Fruit fly (Drosophila melanogaster) whole organism, embryonic: ENCODE results near the gene CG34028.

Experiments used
- Atf6 ChIP-seq: fragments of 200-800 bp; sonication (Bioruptor generic); IDR thresholded peaks from 2 replicates; pipeline ENCODE4 v1.3.6; 2022; ENCODE audit warnings: missing biosample characterization, missing genetic modification characterization
- Awh ChIP-seq: fragments of 200-800 bp; sonication (Bioruptor generic); IDR thresholded peaks from 2 replicates; pipeline ENCODE4, ENCODE4 v1.3.6; 2022; ENCODE audit warnings: missing biosample characterization, missing genetic modification characterization
- CG10321 ChIP-seq: fragments of 200-800 bp; sonication (Bioruptor generic); IDR thresholded peaks from 2 replicates; pipeline ENCODE4 v1.3.6; 2022; ENCODE audit warnings: missing biosample characterization, missing genetic modification characterization
- CG12942 ChIP-seq: fragments of 200-800 bp; sonication (Bioruptor generic); optimal IDR thresholded peaks from 3 replicates; lab custom pipeline; 2016; ENCODE audit warnings: missing biosample characterization, missing genetic modification characterization
- CG14014 ChIP-seq: fragments of 200-800 bp; sonication (Bioruptor generic); IDR thresholded peaks from 2 replicates; pipeline ENCODE4 v1.3.6; 2022; ENCODE audit warnings: missing biosample characterization, missing genetic modification characterization
- CG14710 ChIP-seq: fragments of 200-800 bp; sonication (Bioruptor generic); optimal IDR thresholded peaks from 3 replicates; lab custom pipeline; 2019; ENCODE audit warnings: missing biosample characterization, mild to moderate bottlenecking, missing genetic modification characterization, moderate library complexity
- CG14860 ChIP-seq: fragments of 200-800 bp; sonication (Bioruptor generic); IDR thresholded peaks from 3 replicates; pipeline ENCODE4 v1.3.6; 2022; ENCODE audit warnings: missing biosample characterization, missing genetic modification characterization; ENCODE audit not compliant: partially characterized antibody
- CG1792 ChIP-seq: fragments of 200-800 bp; sonication (Bioruptor generic); optimal IDR thresholded peaks from 2 replicates; lab custom pipeline; 2016; ENCODE audit warnings: missing biosample characterization, missing genetic modification characterization
- CG18011 ChIP-seq: fragments of 200-800 bp; sonication (Bioruptor generic); optimal IDR thresholded peaks from 2 replicates; lab custom pipeline; 2017; ENCODE audit warnings: missing biosample characterization, missing genetic modification characterization, mild to moderate bottlenecking, moderate library complexity, missing genotype
- CG2120 ChIP-seq: fragments of 200-800 bp; sonication (Bioruptor generic); optimal IDR thresholded peaks from 3 replicates; lab custom pipeline; 2016; ENCODE audit warnings: missing biosample characterization, missing genetic modification characterization
- CG3838 ChIP-seq: fragments of 200-800 bp; sonication (Bioruptor generic); optimal IDR thresholded peaks from 3 replicates; lab custom pipeline; 2016; ENCODE audit warnings: missing biosample characterization, missing genetic modification characterization
- CG4424 ChIP-seq: fragments of 200-800 bp; sonication (Bioruptor generic); optimal IDR thresholded peaks from 3 replicates; lab custom pipeline; 2016; ENCODE audit warnings: missing biosample characterization, missing genetic modification characterization
- CG4730 ChIP-seq: fragments of 200-800 bp; sonication (Bioruptor generic); IDR thresholded peaks from 2 replicates; pipeline ENCODE4 v1.3.6; 2022; ENCODE audit warnings: missing biosample characterization, missing genetic modification characterization
- CG6854 ChIP-seq: fragments of 200-800 bp; sonication (Bioruptor generic); optimal IDR thresholded peaks from 3 replicates; lab custom pipeline; 2017; ENCODE audit warnings: missing biosample characterization, mild to moderate bottlenecking, missing genetic modification characterization
- CG9876 ChIP-seq: fragments of 200-800 bp; sonication (Bioruptor generic); optimal IDR thresholded peaks from 2 replicates; lab custom pipeline; 2016; ENCODE audit warnings: missing biosample characterization, missing genetic modification characterization
- CHES-1-like ChIP-seq: fragments of 200-800 bp; sonication (Bioruptor generic); optimal IDR thresholded peaks from 2 replicates; lab custom pipeline; 2016; ENCODE audit warnings: missing biosample characterization, missing genetic modification characterization
- Deaf1 ChIP-seq: fragments of 200-800 bp; optimal IDR thresholded peaks from 3 replicates; lab custom pipeline; 2019; ENCODE audit warnings: missing biosample characterization, mild to moderate bottlenecking, missing genetic modification characterization, moderate library complexity
- H15 ChIP-seq: fragments of 200-800 bp; sonication (Bioruptor generic); IDR thresholded peaks from 3 replicates; pipeline ENCODE4 v1.3.6; 2022; ENCODE audit warnings: missing biosample characterization, missing genetic modification characterization
- Hey ChIP-seq: fragments of 200-800 bp; sonication (Bioruptor generic); optimal IDR thresholded peaks from 3 replicates; lab custom pipeline; 2018; ENCODE audit warnings: missing biosample characterization, mild to moderate bottlenecking, missing genetic modification characterization
- HmgZ ChIP-seq: fragments of 200-800 bp; sonication (Bioruptor generic); optimal IDR thresholded peaks from 2 replicates; lab custom pipeline; 2018; ENCODE audit warnings: missing biosample characterization, mild to moderate bottlenecking, missing genetic modification characterization
- MBD-R2 ChIP-seq: fragments of 200-800 bp; sonication (Bioruptor generic); IDR thresholded peaks from 2 replicates; pipeline ENCODE4 v1.3.6; 2022; ENCODE audit warnings: missing biosample characterization, missing genetic modification characterization
- Mes4 ChIP-seq: fragments of 200-800 bp; sonication (Bioruptor generic); optimal IDR thresholded peaks from 2 replicates; lab custom pipeline; 2016; ENCODE audit warnings: missing biosample characterization, missing genetic modification characterization
- Nf-YC ChIP-seq: fragments of 200-800 bp; optimal IDR thresholded peaks from 3 replicates; lab custom pipeline; 2019; ENCODE audit warnings: missing biosample characterization, mild to moderate bottlenecking, missing genetic modification characterization, moderate library complexity
- Ptx1 ChIP-seq: fragments of 200-800 bp; sonication (Bioruptor generic); IDR thresholded peaks from 2 replicates; pipeline ENCODE4 v1.3.6; 2022; ENCODE audit warnings: missing biosample characterization, missing genetic modification characterization
- Sox100B ChIP-seq: fragments of 200-800 bp; sonication (Bioruptor generic); optimal IDR thresholded peaks from 3 replicates; lab custom pipeline; 2018; ENCODE audit warnings: missing biosample characterization, mild to moderate bottlenecking, missing genetic modification characterization
- Xbp1 ChIP-seq: fragments of 200-800 bp; sonication (Bioruptor generic); optimal IDR thresholded peaks from 3 replicates; lab custom pipeline; 2016; ENCODE audit warnings: missing biosample characterization, mild to moderate bottlenecking, missing genetic modification characterization
- ab ChIP-seq: fragments of 200-800 bp; sonication (Bioruptor generic); optimal IDR thresholded peaks from 2 replicates; lab custom pipeline; 2016; ENCODE audit warnings: missing biosample characterization, missing genetic modification characterization
- al ChIP-seq: fragments of 200-800 bp; sonication (Bioruptor generic); IDR thresholded peaks from 2 replicates; pipeline ENCODE4 v1.3.6; 2022; ENCODE audit warnings: missing biosample characterization, missing genetic modification characterization
- bigmax ChIP-seq: fragments of 200-800 bp; sonication (Bioruptor generic); optimal IDR thresholded peaks from 2 replicates; lab custom pipeline; 2018; ENCODE audit warnings: missing biosample characterization, mild to moderate bottlenecking, missing genetic modification characterization
- crc ChIP-seq: fragments of 200-800 bp; sonication (Bioruptor generic); optimal IDR thresholded peaks from 2 replicates; lab custom pipeline; 2016; ENCODE audit warnings: missing biosample characterization, missing genetic modification characterization
- eve ChIP-seq, 2 experiments: fragments of >200 bp; optimal IDR thresholded peaks; 2 replicates each; lab custom pipeline; 2017; ENCODE audit warnings: missing biosample characterization in 2 of 2, missing genetic modification characterization in 2 of 2
- insv ChIP-seq, 2 experiments: fragments of 200-800 bp; sonication (Bioruptor generic); optimal IDR thresholded peaks; 3 replicates each; lab custom pipeline; 2016 to 2018; ENCODE audit warnings: missing biosample characterization in 2 of 2, missing genetic modification characterization in 2 of 2
- lmd ChIP-seq: fragments of 200-800 bp; sonication (Bioruptor generic); IDR thresholded peaks from 2 replicates; pipeline ENCODE4 v1.3.6; 2022; ENCODE audit warnings: missing biosample characterization, missing genetic modification characterization
- lola ChIP-seq, 3 experiments: fragments of >200 bp in 2 of 3; fragments of 200-800 bp in 1 of 3; sonication (Bioruptor generic) in 1 of 3; optimal IDR thresholded peaks; 2 replicates each; lab custom pipeline; 2017 to 2019; ENCODE audit warnings: missing biosample characterization in 3 of 3, missing genetic modification characterization in 3 of 3, mild to moderate bottlenecking in 1 of 3, moderate library complexity in 1 of 3
- nau ChIP-seq: fragments of 200-800 bp; sonication (Bioruptor generic); optimal IDR thresholded peaks from 3 replicates; lab custom pipeline; 2017; ENCODE audit warnings: missing biosample characterization, mild to moderate bottlenecking, missing genetic modification characterization, missing genetic modification reagents
- sim ChIP-seq: fragments of 200-800 bp; sonication (Bioruptor generic); IDR thresholded peaks from 2 replicates; pipeline ENCODE4 v1.3.6; 2022; ENCODE audit warnings: missing biosample characterization, missing genetic modification characterization
- sob ChIP-seq: fragments of 200-800 bp; sonication (Bioruptor generic); IDR thresholded peaks from 2 replicates; pipeline ENCODE4 v1.3.6; 2022; ENCODE audit warnings: missing biosample characterization, missing genetic modification characterization
- sqz ChIP-seq: fragments of 200-800 bp; sonication (Bioruptor generic); optimal IDR thresholded peaks from 3 replicates; lab custom pipeline; 2018; ENCODE audit warnings: missing biosample characterization, mild to moderate bottlenecking, missing genetic modification characterization
- sr ChIP-seq: fragments of 200-800 bp; sonication (Bioruptor generic); IDR thresholded peaks from 3 replicates; pipeline ENCODE4 v1.3.6; 2022; ENCODE audit warnings: missing biosample characterization, missing genetic modification characterization
- tap ChIP-seq: fragments of 200-800 bp; optimal IDR thresholded peaks from 3 replicates; lab custom pipeline; 2019; ENCODE audit warnings: missing biosample characterization, mild to moderate bottlenecking, missing genetic modification characterization, moderate library complexity
- unpg ChIP-seq: fragments of 200-800 bp; sonication (Bioruptor generic); optimal IDR thresholded peaks from 3 replicates; lab custom pipeline; 2018; ENCODE audit warnings: missing biosample characterization, mild to moderate bottlenecking, missing genetic modification characterization, moderate library complexity
- vnd ChIP-seq: fragments of 200-800 bp; sonication (Bioruptor generic); IDR thresholded peaks from 3 replicates; pipeline ENCODE4 v1.3.6; 2022; ENCODE audit warnings: missing biosample characterization, missing genetic modification characterization; ENCODE audit not compliant: partially characterized antibody
- wek ChIP-seq: fragments of 200-800 bp; sonication (Bioruptor generic); optimal IDR thresholded peaks from 3 replicates; lab custom pipeline; 2018; ENCODE audit warnings: missing biosample characterization, mild to moderate bottlenecking, missing genetic modification characterization, moderate library complexity

The CG34028 gene

DNA sequence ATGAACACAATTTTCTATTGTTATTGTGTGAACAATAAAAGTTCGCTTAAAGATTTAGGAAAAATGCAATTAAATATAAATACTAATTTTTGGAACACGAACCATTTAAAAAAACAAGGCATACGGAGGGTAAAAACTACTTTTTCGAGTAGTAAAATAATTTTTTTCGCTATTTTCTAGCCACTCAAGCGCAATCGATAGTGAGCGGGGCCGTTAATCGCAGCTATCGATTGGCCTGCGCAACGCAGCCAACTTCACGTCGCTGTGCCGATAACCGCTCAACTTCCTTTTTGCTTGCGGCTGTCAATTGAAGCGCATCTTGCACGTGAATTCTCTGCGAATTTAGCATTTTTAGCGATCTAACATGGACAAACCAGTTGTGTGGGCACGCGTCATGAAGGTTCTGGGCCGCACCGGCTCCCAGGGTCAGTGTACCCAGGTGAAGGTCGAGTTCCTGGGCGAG, 43.1 kb downstream of the CG34028 start, which contains the start of gene RpS28b (continued):
- TF ChIP-seq crc (GFP tag; lab: Kevin White, UChicago) (peak; percentile 69), sqz (GFP tag; lab: Kevin White, UChicago) (peak; percentile 89), CG1792 (GFP tag; lab: Kevin White, UChicago) (peak; percentile 87), nau (peak; percentile 90), Atf6 (GFP tag; lab: Robert Waterston, UW) (peak; percentile 80), insv (GFP tag; optimal IDR thresholded peaks at IDR 0.05; lab: Kevin White, UChicago) (peak in 1 of 2 experiments; percentile 76), CG4730 (GFP tag; lab: Robert Waterston, UW) (peak; percentile 89), Sox100B (peak; percentile 88), wek (GFP tag; lab: Kevin White, UChicago) (peak; percentile 91), Deaf1 (tag; lab: Kevin White, UChicago) (no peak), CG3838 (GFP tag; lab: Kevin White, UChicago) (peak; percentile 77), lmd (peak; percentile 83), Hey (tag; lab: Kevin White, UChicago) (peak; percentile 84), al (GFP tag; lab: Robert Waterston, UW) (peak; percentile 76), ab (GFP tag; lab: Kevin White, UChicago) (peak; percentile 34), unpg (GFP tag; lab: Kevin White, UChicago) (peak; percentile 72), Xbp1 (GFP tag; lab: Kevin White, UChicago) (peak; percentile 81), CG18011 (GFP tag; lab: Kevin White, UChicago) (peak; percentile 73), lola (GFP tag; optimal IDR thresholded peaks at IDR 0.05; lab: Kevin White, UChicago) (peak in 1 of 3 experiments; percentile 28), Awh (GFP tag; lab: Robert Waterston, UW) (peak; percentile 90), H15 (GFP tag; lab: Robert Waterston, UW) (peak; percentile 93), Ptx1 (peak; percentile 86), CHES-1-like (GFP tag; lab: Kevin White, UChicago) (peak; percentile 88), CG14710 (tag; lab: Kevin White, UChicago) (peak; percentile 63), CG10321 (GFP tag; lab: Robert Waterston, UW) (peak; percentile 73), tap (tag; lab: Kevin White, UChicago) (peak; percentile 62), CG6854 (GFP tag; lab: Kevin White, UChicago) (peak; percentile 84), Mes4 (GFP tag; lab: Kevin White, UChicago) (peak; percentile 95), CG9876 (GFP tag; lab: Kevin White, UChicago) (peak; percentile 94), CG2120 (GFP tag; lab: Kevin White, UChicago) (peak; percentile 62), vnd (peak; percentile 72), bigmax (peak; percentile 72), CG12942 (GFP tag; lab: Kevin White, UChicago) (peak; percentile 65), CG14014 (GFP tag; lab: Robert Waterston, UW) (peak; percentile 85), eve (GFP tag; optimal IDR thresholded peaks at IDR 0.05; lab: Kevin White, UChicago) (no peak), HmgZ (tag; lab: Kevin White, UChicago) (peak; percentile 63), Nf-YC (tag; lab: Kevin White, UChicago) (peak; percentile 48), sim (GFP tag; lab: Robert Waterston, UW) (peak; percentile 88), sr (GFP tag; lab: Robert Waterston, UW) (peak; percentile 95), MBD-R2 (GFP tag; lab: Robert Waterston, UW) (peak; percentile 47; the same call in 1 of the 2 replicates), CG14860 (peak; percentile 64), sob (peak; percentile 94), CG4424 (GFP tag; lab: Kevin White, UChicago) (peak; percentile 83)
